Worm (Caenorhabditis elegans) whole organism, L3 larva: ENCODE data around the gene fmil-1.

Experiments used
- aly-2 ChIP-seq: fragments of 150-350 bp; optimal IDR thresholded peaks from 2 replicates; lab custom pipeline; 2014; ENCODE audit warnings: missing biosample characterization, missing genetic modification characterization
- ama-1 ChIP-seq: fragments of 150-350 bp; optimal IDR thresholded peaks from 2 replicates; lab custom pipeline; 2018
- fkh-10 ChIP-seq: sonication (generic microtip); optimal IDR thresholded peaks from 2 replicates; lab custom pipeline; 2017; ENCODE audit warnings: missing biosample characterization, missing genetic modification reagents, missing genetic modification characterization
- jun-1 ChIP-seq: fragments of 150-350 bp; optimal IDR thresholded peaks from 2 replicates; lab custom pipeline; 2014; ENCODE audit warnings: missing biosample characterization, missing genetic modification reagents, missing genetic modification characterization
- nhr-43 ChIP-seq: sonication (generic microtip); optimal IDR thresholded peaks from 2 replicates; lab custom pipeline; 2016; ENCODE audit warnings: mild to moderate bottlenecking, missing genetic modification characterization, missing compliant biosample characterization; ENCODE audit not compliant: poor library complexity, severe bottlenecking
- skn-1 ChIP-seq: fragments of 150-350 bp; optimal IDR thresholded peaks from 2 replicates; lab custom pipeline; 2014; ENCODE audit warnings: missing biosample characterization, missing genetic modification characterization

- TF ChIP-seq skn-1 (tag; lab: Kevin White, UChicago) (no peak), nhr-43 (tag; lab: Kevin White, UChicago) (no peak), fkh-10 (no peak), ama-1 (lab: Kevin White, UChicago) (no peak), jun-1 (no peak), aly-2 (tag; lab: Kevin White, UChicago) (no peak)
These were observed 19.5 kb upstream of the fmil-1 start for ce11 chrIV:3688050-3688449.
